Fruit fly (Drosophila melanogaster) whole organism, embryonic: ENCODE results near the gene Shc.
A peak's percentile ranks its signal among the peaks of the same experiment; 100 is the strongest.

Experiments
- Asciz ChIP-seq: fragments of 200-800 bp; sonication (Bioruptor generic); optimal IDR thresholded peaks from 2 replicates; lab custom pipeline; 2017; ENCODE audit warnings: missing biosample characterization, mild to moderate bottlenecking, missing genetic modification characterization, missing genetic modification reagents
- Bteb2 ChIP-seq: fragments of 200-800 bp; sonication (Bioruptor generic); optimal IDR thresholded peaks from 2 replicates; lab custom pipeline; 2016; ENCODE audit warnings: missing biosample characterization, missing genetic modification characterization
- CG10267 ChIP-seq: fragments of 200-800 bp; sonication (Bioruptor generic); optimal IDR thresholded peaks from 2 replicates; lab custom pipeline; 2018; ENCODE audit warnings: missing biosample characterization, mild to moderate bottlenecking, missing genetic modification characterization, moderate library complexity
- CG1233 ChIP-seq: fragments of 200-800 bp; sonication (Bioruptor generic); optimal IDR thresholded peaks from 4 replicates; lab custom pipeline; 2018; ENCODE audit warnings: missing biosample characterization, mild to moderate bottlenecking, missing genetic modification characterization
- CG16813 ChIP-seq: fragments of 200-800 bp; sonication (Bioruptor generic); IDR thresholded peaks from 3 replicates; pipeline ENCODE4 v1.3.6; 2022; ENCODE audit warnings: missing biosample characterization, missing genetic modification characterization; ENCODE audit not compliant: partially characterized antibody
- CG17186 ChIP-seq: fragments of 200-800 bp; sonication (Bioruptor generic); optimal IDR thresholded peaks from 3 replicates; lab custom pipeline; 2017; ENCODE audit warnings: missing biosample characterization, missing genetic modification reagents, missing genetic modification characterization
- CG17829 ChIP-seq: fragments of 200-800 bp; optimal IDR thresholded peaks from 2 replicates; lab custom pipeline; 2019; ENCODE audit warnings: missing biosample characterization, mild to moderate bottlenecking, missing genetic modification characterization, moderate library complexity
- CG2202 ChIP-seq: fragments of 200-800 bp; sonication (Bioruptor generic); optimal IDR thresholded peaks from 2 replicates; lab custom pipeline; 2018; ENCODE audit warnings: missing biosample characterization, mild to moderate bottlenecking, missing genetic modification characterization
- CG2875 ChIP-seq: fragments of 200-800 bp; sonication (Bioruptor generic); optimal IDR thresholded peaks from 2 replicates; lab custom pipeline; 2017; ENCODE audit warnings: missing biosample characterization, mild to moderate bottlenecking, missing genetic modification characterization, missing genetic modification reagents
- CG2889 ChIP-seq: fragments of 200-800 bp; sonication (Bioruptor generic); IDR thresholded peaks from 3 replicates; pipeline ENCODE4 v1.3.6; 2022; ENCODE audit warnings: missing biosample characterization, missing genetic modification characterization
- CG4707 ChIP-seq: fragments of 200-800 bp; sonication (Bioruptor generic); optimal IDR thresholded peaks from 2 replicates; lab custom pipeline; 2018; ENCODE audit warnings: missing biosample characterization, mild to moderate bottlenecking, missing genetic modification characterization, moderate library complexity
- CG4730 ChIP-seq: fragments of 200-800 bp; sonication (Bioruptor generic); IDR thresholded peaks from 2 replicates; pipeline ENCODE4 v1.3.6; 2022; ENCODE audit warnings: missing biosample characterization, missing genetic modification characterization
- CG4820 ChIP-seq: fragments of 200-800 bp; sonication (Bioruptor generic); optimal IDR thresholded peaks from 3 replicates; lab custom pipeline; 2016; ENCODE audit warnings: missing biosample characterization, missing genetic modification characterization
- CG6689 ChIP-seq: fragments of 200-800 bp; sonication (Bioruptor generic); IDR thresholded peaks from 2 replicates; pipeline ENCODE4 v1.3.6; 2022; ENCODE audit warnings: missing biosample characterization, missing genetic modification characterization
- CG6854 ChIP-seq: fragments of 200-800 bp; sonication (Bioruptor generic); optimal IDR thresholded peaks from 3 replicates; lab custom pipeline; 2017; ENCODE audit warnings: missing biosample characterization, mild to moderate bottlenecking, missing genetic modification characterization
- CG7372 ChIP-seq: fragments of 200-800 bp; sonication (Bioruptor generic); IDR thresholded peaks from 2 replicates; pipeline ENCODE4 v1.3.6; 2022; ENCODE audit warnings: missing biosample characterization, missing genetic modification characterization
- CG7839 ChIP-seq: fragments of 200-800 bp; sonication (Bioruptor generic); optimal IDR thresholded peaks from 3 replicates; lab custom pipeline; 2018; ENCODE audit warnings: missing biosample characterization, mild to moderate bottlenecking, missing genetic modification characterization, moderate library complexity
- CG8359 ChIP-seq: fragments of 200-800 bp; sonication (Bioruptor generic); optimal IDR thresholded peaks from 2 replicates; lab custom pipeline; 2017; ENCODE audit warnings: missing biosample characterization, mild to moderate bottlenecking, missing genetic modification characterization, borderline replicate concordance
- CG8944 ChIP-seq: fragments of 200-800 bp; sonication (Bioruptor generic); optimal IDR thresholded peaks from 3 replicates; lab custom pipeline; 2016; ENCODE audit warnings: missing biosample characterization, missing genetic modification characterization
- ERR ChIP-seq: fragments of 200-800 bp; sonication (Bioruptor generic); optimal IDR thresholded peaks from 2 replicates; lab custom pipeline; 2016; ENCODE audit warnings: missing biosample characterization, missing genetic modification characterization
- HHEX ChIP-seq: fragments of 200-800 bp; sonication (Bioruptor generic); optimal IDR thresholded peaks from 3 replicates; lab custom pipeline; 2017; ENCODE audit warnings: missing biosample characterization, mild to moderate bottlenecking, missing genetic modification characterization, missing genetic modification reagents
- HLH54F ChIP-seq: fragments of 200-800 bp; sonication (Bioruptor generic); optimal IDR thresholded peaks from 3 replicates; lab custom pipeline; 2016; ENCODE audit warnings: missing biosample characterization, missing genetic modification characterization
- HmgZ ChIP-seq: fragments of 200-800 bp; sonication (Bioruptor generic); optimal IDR thresholded peaks from 2 replicates; lab custom pipeline; 2018; ENCODE audit warnings: missing biosample characterization, mild to moderate bottlenecking, missing genetic modification characterization
- Jarid2 ChIP-seq: fragments of 200-800 bp; sonication (Bioruptor generic); optimal IDR thresholded peaks from 3 replicates; lab custom pipeline; 2017; ENCODE audit warnings: mild to moderate bottlenecking, missing biosample characterization, missing genetic modification reagents, missing genetic modification characterization
- Lim3 ChIP-seq: fragments of 200-800 bp; sonication (Bioruptor generic); IDR thresholded peaks from 2 replicates; pipeline ENCODE4 v1.3.6; 2022; ENCODE audit warnings: missing biosample characterization, missing genetic modification characterization
- MBD-R2 ChIP-seq: fragments of 200-800 bp; sonication (Bioruptor generic); IDR thresholded peaks from 2 replicates; pipeline ENCODE4 v1.3.6; 2022; ENCODE audit warnings: missing biosample characterization, missing genetic modification characterization
- Med ChIP-seq: fragments of 200-800 bp; sonication (Bioruptor generic); peaks from one replicate; lab custom pipeline; 2016; ENCODE audit warnings: missing biosample characterization, missing genetic modification characterization, mild to moderate bottlenecking, inconsistent platforms, moderate library complexity
- Meics ChIP-seq: fragments of 200-800 bp; sonication (Bioruptor generic); optimal IDR thresholded peaks from 2 replicates; lab custom pipeline; 2017; ENCODE audit warnings: missing biosample characterization, mild to moderate bottlenecking, missing genetic modification characterization
- NFAT ChIP-seq: fragments of 200-800 bp; sonication (Bioruptor generic); IDR thresholded peaks from 2 replicates; pipeline ENCODE4 v1.3.6; 2022; ENCODE audit warnings: missing biosample characterization, missing genetic modification characterization
- Nf-YC ChIP-seq: fragments of 200-800 bp; optimal IDR thresholded peaks from 3 replicates; lab custom pipeline; 2019; ENCODE audit warnings: missing biosample characterization, mild to moderate bottlenecking, missing genetic modification characterization, moderate library complexity
- Pdp1 ChIP-seq, 2 experiments: fragments of 200-800 bp; sonication (Bioruptor generic); optimal IDR thresholded peaks; 3 replicates each; lab custom pipeline; 2016; ENCODE audit warnings: missing biosample characterization in 2 of 2, missing genetic modification characterization in 2 of 2, mild to moderate bottlenecking in 1 of 2, moderate library complexity in 1 of 2
- Scr ChIP-seq: fragments of 200-800 bp; sonication (Bioruptor generic); IDR thresholded peaks from 2 replicates; pipeline ENCODE4 v1.3.6; 2022; ENCODE audit warnings: missing biosample characterization, missing genetic modification characterization; ENCODE audit not compliant: partially characterized antibody
- Ssrp ChIP-seq: fragments of 200-800 bp; sonication (Bioruptor generic); optimal IDR thresholded peaks from 2 replicates; lab custom pipeline; 2018; ENCODE audit warnings: missing biosample characterization, mild to moderate bottlenecking, missing genetic modification characterization, moderate library complexity
- caup ChIP-seq: fragments of 200-800 bp; sonication (Bioruptor generic); optimal IDR thresholded peaks from 3 replicates; lab custom pipeline; 2017; ENCODE audit warnings: missing biosample characterization, mild to moderate bottlenecking, missing genetic modification characterization, moderate library complexity; ENCODE audit not compliant: severe bottlenecking
- danr ChIP-seq: fragments of 200-800 bp; sonication (Bioruptor generic); IDR thresholded peaks from 2 replicates; pipeline ENCODE4 v1.3.6; 2022; ENCODE audit warnings: missing biosample characterization, missing genetic modification characterization
- esg ChIP-seq: fragments of 200-800 bp; sonication (Bioruptor generic); conservative IDR thresholded peaks from 2 replicates; pipeline ENCODE4 v1.3.6; 2022; ENCODE audit warnings: missing biosample characterization, missing genetic modification characterization
- gcm ChIP-seq: fragments of 200-800 bp; sonication (Bioruptor generic); optimal IDR thresholded peaks from 2 replicates; lab custom pipeline; 2019; ENCODE audit warnings: missing biosample characterization, mild to moderate bottlenecking, missing genetic modification characterization, moderate library complexity
- hkb ChIP-seq, 2 experiments: fragments of 200-800 bp in 1 of 2; fragments of >200 bp in 1 of 2; sonication (Bioruptor generic) in 1 of 2; IDR thresholded peaks in 1 of 2; optimal IDR thresholded peaks in 1 of 2; 2 replicates each; pipeline versions ENCODE4 v1.3.6 to Lab custom; 2017 to 2022; ENCODE audit warnings: missing biosample characterization in 1 of 2, missing genetic modification characterization in 1 of 2
- lab ChIP-seq: fragments of 200-800 bp; sonication (Bioruptor generic); optimal IDR thresholded peaks from 3 replicates; lab custom pipeline; 2017; ENCODE audit warnings: missing biosample characterization, missing genetic modification characterization, mild to moderate bottlenecking, moderate library complexity, missing genetic modification reagents
- lbe ChIP-seq: fragments of 200-800 bp; sonication (Bioruptor generic); optimal IDR thresholded peaks from 2 replicates; lab custom pipeline; 2016; ENCODE audit warnings: missing biosample characterization, mild to moderate bottlenecking, missing genetic modification characterization
- lilli ChIP-seq: fragments of 200-800 bp; sonication (Bioruptor generic); optimal IDR thresholded peaks from 3 replicates; lab custom pipeline; 2016; ENCODE audit warnings: missing biosample characterization, missing genetic modification characterization
- pho ChIP-seq: fragments of 200-800 bp; sonication (Bioruptor generic); optimal IDR thresholded peaks from 2 replicates; lab custom pipeline; 2016; ENCODE audit warnings: missing biosample characterization, missing genetic modification characterization
- pita ChIP-seq: fragments of 200-800 bp; sonication (Bioruptor generic); optimal IDR thresholded peaks from 2 replicates; lab custom pipeline; 2017; ENCODE audit warnings: missing biosample characterization, mild to moderate bottlenecking, missing genetic modification characterization
- repo ChIP-seq: fragments of 200-800 bp; sonication (Bioruptor generic); optimal IDR thresholded peaks from 2 replicates; lab custom pipeline; 2016; ENCODE audit warnings: missing biosample characterization, missing genetic modification characterization
- slou ChIP-seq: fragments of 200-800 bp; sonication (Bioruptor generic); optimal IDR thresholded peaks from 3 replicates; lab custom pipeline; 2016; ENCODE audit warnings: missing biosample characterization, missing genetic modification characterization
- ssp ChIP-seq: fragments of 200-800 bp; sonication (Bioruptor generic); IDR thresholded peaks from 2 replicates; pipeline ENCODE4 v1.3.6; 2022; ENCODE audit warnings: missing biosample characterization, missing genetic modification characterization
- tin ChIP-seq: fragments of 200-800 bp; sonication (Bioruptor generic); optimal IDR thresholded peaks from 3 replicates; lab custom pipeline; 2016; ENCODE audit warnings: missing biosample characterization, missing genetic modification characterization
- vnd ChIP-seq: fragments of 200-800 bp; sonication (Bioruptor generic); IDR thresholded peaks from 3 replicates; pipeline ENCODE4 v1.3.6; 2022; ENCODE audit warnings: missing biosample characterization, missing genetic modification characterization; ENCODE audit not compliant: partially characterized antibody
- zen2 ChIP-seq: fragments of 200-800 bp; sonication (Bioruptor generic); IDR thresholded peaks from 3 replicates; pipeline ENCODE4 v1.3.6; 2022; ENCODE audit warnings: missing biosample characterization, missing genetic modification characterization; ENCODE audit not compliant: partially characterized antibody

Shc gene

DNA sequence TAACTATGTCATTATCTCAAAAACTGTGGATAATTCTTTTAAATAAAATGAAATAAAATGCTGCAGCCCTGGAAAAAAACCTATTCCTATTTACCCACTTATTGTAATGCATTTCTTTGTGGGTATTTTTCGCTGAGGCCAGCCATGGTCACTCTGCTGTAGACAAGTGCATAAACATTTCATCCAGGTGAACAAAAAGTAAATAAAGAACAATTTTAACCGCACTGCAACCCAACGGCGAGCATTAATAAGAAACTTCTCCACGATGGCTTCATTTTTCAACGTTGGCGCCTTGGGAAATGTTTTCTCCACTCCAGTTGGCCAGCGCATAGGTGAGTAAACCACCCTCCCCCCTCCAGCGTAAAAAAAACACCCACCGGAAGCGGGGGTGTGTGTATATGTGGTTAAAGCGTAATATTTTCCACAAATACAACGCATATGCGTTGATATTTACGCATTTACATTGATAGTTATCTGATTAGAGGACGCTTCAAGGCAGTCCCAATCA lies 20.0 kb downstream of the Shc start, which contains the start of gene CG3529 (continued):
- TF ChIP-seq HmgZ (peak; percentile 3), esg (GFP tag; lab: Robert Waterston, UW) (no peak), CG7839 (peak; percentile 8), lbe (peak; percentile 29), hkb (optimal IDR thresholded peaks at IDR 0.05; lab: Kevin White, UChicago) (no peak), hkb (GFP tag; IDR thresholded peaks at IDR 0.05; lab: Robert Waterston, UW) (0 out of 2 replicates have a peak, but pooled peaks have one; percentile 23), slou (GFP tag; lab: Kevin White, UChicago) (no peak), Scr (GFP tag; lab: Robert Waterston, UW) (no peak), pho (GFP tag; lab: Kevin White, UChicago) (no peak), repo (peak; percentile 25), Meics (GFP tag; lab: Kevin White, UChicago) (peak; percentile 59), MBD-R2 (GFP tag; lab: Robert Waterston, UW) (peak; percentile 53; the same call in 1 of the 2 replicates), CG10267 (peak; percentile 43), CG17186 (GFP tag; lab: Kevin White, UChicago) (peak; percentile 6), CG8944 (GFP tag; lab: Kevin White, UChicago) (peak; percentile 10), CG4820 (GFP tag; lab: Kevin White, UChicago) (no peak), pita (GFP tag; lab: Kevin White, UChicago) (no peak), CG6854 (GFP tag; lab: Kevin White, UChicago) (peak; percentile 17), lilli (GFP tag; lab: Kevin White, UChicago) (peak; percentile 21), Med (GFP tag; lab: Kevin White, UChicago) (peak; percentile 81), Ssrp (tag; lab: Kevin White, UChicago) (no peak), Jarid2 (GFP tag; lab: Kevin White, UChicago) (no peak), ssp (GFP tag; lab: Robert Waterston, UW) (no peak), Lim3 (GFP tag; lab: Robert Waterston, UW) (no peak), HHEX (GFP tag; lab: Kevin White, UChicago) (no peak), CG2889 (GFP tag; lab: Robert Waterston, UW) (no peak), Nf-YC (tag; lab: Kevin White, UChicago) (peak; percentile 31), danr (GFP tag; lab: Robert Waterston, UW) (no peak), zen2 (GFP tag; lab: Robert Waterston, UW) (no peak), CG2875 (GFP tag; lab: Kevin White, UChicago) (no peak), NFAT (GFP tag; lab: Robert Waterston, UW) (no peak), lab (GFP tag; lab: Kevin White, UChicago) (peak; percentile 23), ERR (GFP tag; lab: Kevin White, UChicago) (no peak), Bteb2 (GFP tag; lab: Kevin White, UChicago) (peak; percentile 20), Asciz (GFP tag; lab: Kevin White, UChicago) (peak; percentile 37), CG16813 (GFP tag; lab: Robert Waterston, UW) (no peak), CG8359 (no peak), gcm (peak; percentile 3), tin (peak; percentile 3), CG1233 (GFP tag; lab: Kevin White, UChicago) (no peak), CG7372 (no peak), Pdp1 (GFP tag; optimal IDR thresholded peaks at IDR 0.05; lab: Kevin White, UChicago) (peak in 1 of 2 experiments; percentile 16), CG2202 (tag; lab: Kevin White, UChicago) (peak; percentile 16), HLH54F (GFP tag; lab: Kevin White, UChicago) (peak; percentile 5), CG4730 (GFP tag; lab: Robert Waterston, UW) (no peak), vnd (GFP tag; lab: Robert Waterston, UW) (no peak), CG17829 (tag; lab: Kevin White, UChicago) (peak; percentile 37), CG6689 (GFP tag; lab: Robert Waterston, UW) (no peak; the same call in 1 of the 2 replicates), CG4707 (peak; percentile 15), caup (GFP tag; lab: Kevin White, UChicago) (peak; percentile 53)
